Worm (Caenorhabditis elegans) whole organism, L3 larva: Measurements from ENCODE around the gene C04E6.7.

Experiments used
- aly-2 ChIP-seq: fragments of 150-350 bp; optimal IDR thresholded peaks from 2 replicates; lab custom pipeline; 2014; ENCODE audit warnings: missing biosample characterization, missing genetic modification characterization
- elt-2 ChIP-seq: sonication (generic microtip); optimal IDR thresholded peaks from 2 replicates; lab custom pipeline; 2016; ENCODE audit warnings: missing genetic modification reagents, mild to moderate bottlenecking, missing genetic modification characterization, missing compliant biosample characterization
- elt-3 ChIP-seq, 3 experiments: fragments of 150-350 bp in 1 of 3; sonication (generic microtip) in 2 of 3; optimal IDR thresholded peaks; 2 replicates in 2 of 3; 4 replicates in 1 of 3; lab custom pipeline; 2014 to 2017; ENCODE audit warnings: missing biosample characterization in 3 of 3, missing genetic modification characterization in 3 of 3
- fos-1 ChIP-seq: fragments of 150-350 bp; optimal IDR thresholded peaks from 2 replicates; lab custom pipeline; 2014; ENCODE audit warnings: missing biosample characterization, missing genetic modification characterization
- nhr-12 ChIP-seq: fragments of 150-350 bp; optimal IDR thresholded peaks from 2 replicates; lab custom pipeline; 2014; ENCODE audit warnings: missing biosample characterization, missing genetic modification characterization
- nhr-237 ChIP-seq: fragments of 150-350 bp; optimal IDR thresholded peaks from 2 replicates; lab custom pipeline; 2014; ENCODE audit warnings: missing biosample characterization, missing genetic modification characterization
- nhr-77 ChIP-seq: fragments of 150-350 bp; optimal IDR thresholded peaks from 2 replicates; lab custom pipeline; 2014; ENCODE audit warnings: missing biosample characterization, missing genetic modification characterization
- pha-4 ChIP-seq: fragments of 150-350 bp; optimal IDR thresholded peaks from 2 replicates; lab custom pipeline; 2014; ENCODE audit warnings: missing biosample characterization, missing genetic modification reagents, missing genetic modification characterization
- skn-1 ChIP-seq: fragments of 150-350 bp; optimal IDR thresholded peaks from 2 replicates; lab custom pipeline; 2014; ENCODE audit warnings: missing biosample characterization, missing genetic modification characterization
- unc-62 ChIP-seq: fragments of 150-350 bp; sonication (generic microtip); optimal IDR thresholded peaks from 4 replicates; lab custom pipeline; 2014; ENCODE audit warnings: missing biosample characterization, missing genetic modification reagents, missing genetic modification characterization

DNA sequence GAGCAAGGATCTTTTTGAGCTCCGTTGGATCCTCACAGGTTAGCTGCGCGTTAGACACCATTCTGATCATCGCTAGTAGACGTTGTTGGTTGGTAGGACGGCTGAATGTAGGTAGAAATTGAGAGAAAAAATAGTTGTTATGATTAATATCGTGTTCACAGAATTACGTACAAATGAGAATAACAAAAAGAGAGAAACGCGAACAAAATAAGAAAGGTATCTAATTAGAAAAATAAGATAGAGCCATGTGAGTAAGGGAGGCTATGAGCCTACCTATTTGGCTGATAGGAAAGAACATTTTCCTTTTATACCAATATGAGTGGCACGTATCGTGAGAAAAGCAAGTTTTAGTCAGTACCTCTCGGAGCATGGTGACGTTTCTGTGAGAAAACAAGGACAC is 9.4 kb upstream of the C04E6.7 start, which contains the start of gene C04E6.8:
- TF ChIP-seq elt-3 (tag; optimal IDR thresholded peaks at IDR 0.05; lab: Kevin White, UChicago) (no peak), nhr-77 (tag; lab: Kevin White, UChicago) (no peak), elt-2 (tag; lab: Kevin White, UChicago) (no peak), pha-4 (tag; lab: Kevin White, UChicago) (no peak), nhr-12 (no peak), skn-1 (tag; lab: Kevin White, UChicago) (no peak), aly-2 (tag; lab: Kevin White, UChicago) (no peak), nhr-237 (tag; lab: Kevin White, UChicago) (no peak), fos-1 (tag; lab: Kevin White, UChicago) (no peak), unc-62 (GFP tag; lab: Kevin White, UChicago) (no peak)
